Worm (Caenorhabditis elegans): ENCODE measurements around the gene gfi-3.
A peak's percentile ranks its signal among the peaks of the same experiment; 100 is the strongest.

Gene gfi-3

ce11 chrX:14487832-14488231 lies 7.5 kb downstream of the gfi-3 start:
- TF ChIP-seq hmg-20 (GFP tag; IDR thresholded peaks at IDR 0.05) (no peak), nhr-90 (tag; optimal IDR thresholded peaks at IDR 0.05) (no peak), C06A6.2 (GFP tag; conservative IDR thresholded peaks at IDR 0.05) (no peak), ztf-25 (GFP tag; IDR thresholded peaks at IDR 0.05) (no peak), mel-28 (tag; optimal IDR thresholded peaks at IDR 0.05; ENCODE audit: borderline replicate concordance) (no peak)

ce11 chrX:14489945-14490344 lies 9.6 kb downstream of the gfi-3 start, which contains the start of gene his-24:
TSS of gene his-24 (plus strand) at chrX:14490094.
- peak; percentile 62 for TF ChIP-seq K11D2.4 (GFP tag; IDR thresholded peaks at IDR 0.05)
- peak; percentile 3 for TF ChIP-seq repo-1 (tag; optimal IDR thresholded peaks at IDR 0.05)
- peak; percentile 24 for TF ChIP-seq ama-1 (optimal IDR thresholded peaks at IDR 0.05)
- TF ChIP-seq ama-1 (GFP tag; optimal IDR thresholded peaks at IDR 0.05), result no peak
- TF ChIP-seq F55B11.4 (tag; optimal IDR thresholded peaks at IDR 0.05; ENCODE audit: borderline replicate concordance, insufficient read depth), result no peak
- TF ChIP-seq F23B12.7 (tag; optimal IDR thresholded peaks at IDR 0.05; ENCODE audit: insufficient read depth), result peak; percentile 36
- peak; percentile 44; the same call in 1 of the 2 replicates for TF ChIP-seq mcd-1 (GFP tag; IDR thresholded peaks at IDR 0.05)
- no peak for TF ChIP-seq hrde-1 (tag; optimal IDR thresholded peaks at IDR 0.05; ENCODE audit: borderline replicate concordance)
- no peak for TF ChIP-seq nhr-90 (tag; optimal IDR thresholded peaks at IDR 0.05)
- no peak for TF ChIP-seq aptf-2 (GFP tag; conservative IDR thresholded peaks at IDR 0.05)
- TF ChIP-seq dpff-1 (tag; optimal IDR thresholded peaks at IDR 0.05), result no peak
- TF ChIP-seq madf-8 (GFP tag; conservative IDR thresholded peaks at IDR 0.05), result no peak
- TF ChIP-seq lsy-27 (tag; optimal IDR thresholded peaks at IDR 0.05; ENCODE audit: borderline replicate concordance, insufficient read depth), result no peak
- peak; percentile 55; the same call in 1 of the 2 replicates for TF ChIP-seq nfyb-1 (GFP tag; IDR thresholded peaks at IDR 0.05)
- 0 out of 2 replicates have a peak, but pooled peaks have one; percentile 8 for TF ChIP-seq lin-26 (GFP tag; IDR thresholded peaks at IDR 0.05)
- peak; percentile 67 for TF ChIP-seq tbp1 (GFP tag; optimal IDR thresholded peaks at IDR 0.05)
- TF ChIP-seq xnd-1 (tag; optimal IDR thresholded peaks at IDR 0.05), result no peak
- no peak for TF ChIP-seq tlf-1 (GFP tag; optimal IDR thresholded peaks at IDR 0.05)
- TF ChIP-seq pbrm-1 (GFP tag; IDR thresholded peaks at IDR 0.05), result peak; percentile 97
- peak; percentile 64 for TF ChIP-seq K12H6.12 (tag; optimal IDR thresholded peaks at IDR 0.05)
- no peak for TF ChIP-seq snpc-4 (GFP tag; optimal IDR thresholded peaks at IDR 0.05)
- peak in 2 of 4 experiments; percentile 5 to 58 for TF ChIP-seq snpc-4 (tag; optimal IDR thresholded peaks at IDR 0.05)
- peak; percentile 35; the same call in 1 of the 2 replicates for TF ChIP-seq hmg-1.2 (GFP tag; IDR thresholded peaks at IDR 0.05)
- TF ChIP-seq nhr-80 (tag; optimal IDR thresholded peaks at IDR 0.05), result peak; percentile 37
- TF ChIP-seq ccch-3 (GFP tag; optimal IDR thresholded peaks at IDR 0.05), result no peak
- TF ChIP-seq ztf-18 (tag; optimal IDR thresholded peaks at IDR 0.05), result peak; percentile 17
- TF ChIP-seq let-526 (GFP tag; IDR thresholded peaks at IDR 0.05), result 0 out of 2 replicates have a peak, but pooled peaks have one; percentile 11
- peak; percentile 71 for TF ChIP-seq dox-1 (GFP tag; IDR thresholded peaks at IDR 0.05)
- TF ChIP-seq ztf-26 (tag; optimal IDR thresholded peaks at IDR 0.05), result no peak
- no peak for TF ChIP-seq D2030.7 (GFP tag; IDR thresholded peaks at IDR 0.05)
- peak; percentile 99 for TF ChIP-seq F39B2.1 (GFP tag; IDR thresholded peaks at IDR 0.05)
- TF ChIP-seq lin-40 (tag; optimal IDR thresholded peaks at IDR 0.05), result peak; percentile 78
- peak; percentile 16 for TF ChIP-seq chd-7 (tag; optimal IDR thresholded peaks at IDR 0.05)
- 0 out of 2 replicates have a peak, but pooled peaks have one; percentile 43 for TF ChIP-seq ztf-6 (GFP tag; IDR thresholded peaks at IDR 0.05)
- peak; percentile 77 for TF ChIP-seq ceh-27 (GFP tag; optimal IDR thresholded peaks at IDR 0.05)
- TF ChIP-seq egl-18 (GFP tag; IDR thresholded peaks at IDR 0.05), result peak; percentile 5; the same call in 1 of the 2 replicates
- TF ChIP-seq cebp-1 (GFP tag; IDR thresholded peaks at IDR 0.05), result no peak
- TF ChIP-seq cebp-1 (tag; optimal IDR thresholded peaks at IDR 0.05), result no peak
- TF ChIP-seq atf-7 (tag; optimal IDR thresholded peaks at IDR 0.05), result peak; percentile 13
